Fruit fly (Drosophila melanogaster) whole organism, embryonic: ENCODE data around the gene bsk.

Source experiments
- Asciz ChIP-seq: fragments of 200-800 bp; sonication (Bioruptor generic); optimal IDR thresholded peaks from 2 replicates; lab custom pipeline; 2017; ENCODE audit warnings: missing biosample characterization, mild to moderate bottlenecking, missing genetic modification characterization, missing genetic modification reagents
- B-H1 ChIP-seq: fragments of 200-800 bp; sonication (Bioruptor generic); IDR thresholded peaks from 3 replicates; pipeline ENCODE4 v1.3.6; 2022; ENCODE audit warnings: missing biosample characterization, missing genetic modification characterization
- B-H2 ChIP-seq: fragments of 200-800 bp; sonication (Bioruptor generic); optimal IDR thresholded peaks from 2 replicates; lab custom pipeline; 2018; ENCODE audit warnings: missing biosample characterization, mild to moderate bottlenecking, missing genetic modification characterization
- CG1024 ChIP-seq: fragments of 200-800 bp; sonication (Bioruptor generic); IDR thresholded peaks from 2 replicates; pipeline ENCODE4 v1.3.6; 2022; ENCODE audit warnings: missing biosample characterization, missing genetic modification characterization
- CG11085 ChIP-seq: fragments of 200-800 bp; sonication (Bioruptor generic); IDR thresholded peaks from 2 replicates; pipeline ENCODE4 v1.3.6; 2022; ENCODE audit warnings: missing biosample characterization, missing genetic modification characterization
- CG14860 ChIP-seq: fragments of 200-800 bp; sonication (Bioruptor generic); IDR thresholded peaks from 3 replicates; pipeline ENCODE4 v1.3.6; 2022; ENCODE audit warnings: missing biosample characterization, missing genetic modification characterization; ENCODE audit not compliant: partially characterized antibody
- CG15073 ChIP-seq: fragments of 200-800 bp; sonication (Bioruptor generic); optimal IDR thresholded peaks from 2 replicates; lab custom pipeline; 2016; ENCODE audit warnings: missing biosample characterization, missing genetic modification characterization
- CG15479 ChIP-seq: fragments of 200-800 bp; sonication (Bioruptor generic); optimal IDR thresholded peaks from 3 replicates; lab custom pipeline; 2019; ENCODE audit warnings: missing biosample characterization, mild to moderate bottlenecking, missing genetic modification characterization, moderate library complexity
- CG18764 ChIP-seq: fragments of 200-800 bp; sonication (Bioruptor generic); optimal IDR thresholded peaks from 3 replicates; lab custom pipeline; 2016; ENCODE audit warnings: missing biosample characterization, missing genetic modification characterization
- CG2116 ChIP-seq: fragments of 200-800 bp; sonication (Bioruptor generic); optimal IDR thresholded peaks from 3 replicates; lab custom pipeline; 2018; ENCODE audit warnings: missing biosample characterization, mild to moderate bottlenecking, missing genetic modification characterization
- CG34422 ChIP-seq: fragments of 200-800 bp; sonication (Bioruptor generic); IDR thresholded peaks from 3 replicates; pipeline ENCODE4 v1.3.6; 2022; ENCODE audit warnings: missing biosample characterization, missing genetic modification characterization
- CG4404 ChIP-seq: fragments of 200-800 bp; sonication (Bioruptor generic); IDR thresholded peaks from 2 replicates; pipeline ENCODE4 v1.3.6; 2022; ENCODE audit warnings: missing biosample characterization, missing genetic modification characterization
- CG4424 ChIP-seq: fragments of 200-800 bp; sonication (Bioruptor generic); optimal IDR thresholded peaks from 3 replicates; lab custom pipeline; 2016; ENCODE audit warnings: missing biosample characterization, missing genetic modification characterization
- CG4820 ChIP-seq: fragments of 200-800 bp; sonication (Bioruptor generic); optimal IDR thresholded peaks from 3 replicates; lab custom pipeline; 2016; ENCODE audit warnings: missing biosample characterization, missing genetic modification characterization
- CG5180 ChIP-seq: fragments of 200-800 bp; sonication (Bioruptor generic); optimal IDR thresholded peaks from 3 replicates; lab custom pipeline; 2017; ENCODE audit warnings: missing biosample characterization, missing genetic modification characterization, mild to moderate bottlenecking, moderate library complexity, missing genetic modification reagents
- CG6765 ChIP-seq: fragments of 200-800 bp; sonication (Bioruptor generic); optimal IDR thresholded peaks from 3 replicates; lab custom pipeline; 2017; ENCODE audit warnings: missing biosample characterization, mild to moderate bottlenecking, missing genetic modification characterization
- D19B ChIP-seq: fragments of 200-800 bp; sonication (Bioruptor generic); optimal IDR thresholded peaks from 2 replicates; lab custom pipeline; 2017; ENCODE audit warnings: missing biosample characterization, mild to moderate bottlenecking, missing genetic modification characterization
- Dip3 ChIP-seq: fragments of 200-800 bp; sonication (Bioruptor generic); optimal IDR thresholded peaks from 3 replicates; lab custom pipeline; 2016; ENCODE audit warnings: missing biosample characterization, missing genetic modification characterization
- Drgx ChIP-seq: fragments of 200-800 bp; sonication (Bioruptor generic); IDR thresholded peaks from 2 replicates; pipeline ENCODE4 v1.3.6; 2022; ENCODE audit warnings: missing biosample characterization, missing genetic modification characterization
- Ets65A ChIP-seq: fragments of 200-800 bp; sonication (Bioruptor generic); peaks from one replicate; lab custom pipeline; 2016; ENCODE audit warnings: missing biosample characterization, missing genetic modification characterization
- Ets97D ChIP-seq: fragments of 200-800 bp; sonication (Bioruptor generic); optimal IDR thresholded peaks from 3 replicates; lab custom pipeline; 2016; ENCODE audit warnings: missing biosample characterization, missing genetic modification characterization
- Gsc ChIP-seq: fragments of 200-800 bp; sonication (Bioruptor generic); IDR thresholded peaks from 2 replicates; pipeline ENCODE4 v1.3.6; 2022; ENCODE audit warnings: missing biosample characterization, missing genetic modification characterization
- H15 ChIP-seq: fragments of 200-800 bp; sonication (Bioruptor generic); IDR thresholded peaks from 3 replicates; pipeline ENCODE4 v1.3.6; 2022; ENCODE audit warnings: missing biosample characterization, missing genetic modification characterization
- H2.0 ChIP-seq: fragments of 200-800 bp; sonication (Bioruptor generic); IDR thresholded peaks from 2 replicates; pipeline ENCODE4 v1.3.6; 2022; ENCODE audit warnings: missing biosample characterization, missing genetic modification characterization
- HHEX ChIP-seq: fragments of 200-800 bp; sonication (Bioruptor generic); optimal IDR thresholded peaks from 3 replicates; lab custom pipeline; 2017; ENCODE audit warnings: missing biosample characterization, mild to moderate bottlenecking, missing genetic modification characterization, missing genetic modification reagents
- Max ChIP-seq: fragments of 200-800 bp; sonication (Bioruptor generic); optimal IDR thresholded peaks from 2 replicates; lab custom pipeline; 2016; ENCODE audit warnings: missing biosample characterization, mild to moderate bottlenecking, missing genetic modification characterization
- PHDP ChIP-seq: fragments of 200-800 bp; sonication (Bioruptor generic); optimal IDR thresholded peaks from 3 replicates; lab custom pipeline; 2018; ENCODE audit warnings: missing biosample characterization, mild to moderate bottlenecking, missing genetic modification characterization, moderate library complexity
- Ptx1 ChIP-seq: fragments of 200-800 bp; sonication (Bioruptor generic); IDR thresholded peaks from 2 replicates; pipeline ENCODE4 v1.3.6; 2022; ENCODE audit warnings: missing biosample characterization, missing genetic modification characterization
- Sin3A ChIP-seq: fragments of >200 bp; optimal IDR thresholded peaks from 2 replicates; lab custom pipeline; 2018
- Taf1 ChIP-seq: fragments of 200-800 bp; sonication (Bioruptor generic); IDR thresholded peaks from 2 replicates; pipeline ENCODE4 v1.3.6; 2022; ENCODE audit warnings: missing biosample characterization, missing genetic modification characterization
- al ChIP-seq: fragments of 200-800 bp; sonication (Bioruptor generic); IDR thresholded peaks from 2 replicates; pipeline ENCODE4 v1.3.6; 2022; ENCODE audit warnings: missing biosample characterization, missing genetic modification characterization
- aop ChIP-seq: fragments of 200-800 bp; sonication (Bioruptor generic); IDR thresholded peaks from 2 replicates; pipeline ENCODE4 v1.3.6; 2022; ENCODE audit warnings: missing biosample characterization, missing genetic modification characterization
- ap ChIP-seq: fragments of 200-800 bp; sonication (Bioruptor generic); IDR thresholded peaks from 2 replicates; pipeline ENCODE4 v1.3.6; 2022; ENCODE audit warnings: missing biosample characterization, missing genetic modification characterization
- br ChIP-seq: fragments of >200 bp; optimal IDR thresholded peaks from 2 replicates; lab custom pipeline; 2017
- chn ChIP-seq: fragments of 200-800 bp; sonication (Bioruptor generic); optimal IDR thresholded peaks from 2 replicates; lab custom pipeline; 2016; ENCODE audit warnings: missing biosample characterization, missing genetic modification characterization
- dan ChIP-seq: fragments of 200-800 bp; sonication (Bioruptor generic); IDR thresholded peaks from 2 replicates; pipeline ENCODE4 v1.3.6; 2022; ENCODE audit warnings: missing biosample characterization, missing genetic modification characterization
- dmrt11E ChIP-seq: fragments of 200-800 bp; sonication (Bioruptor generic); optimal IDR thresholded peaks from 3 replicates; lab custom pipeline; 2018; ENCODE audit warnings: missing biosample characterization, mild to moderate bottlenecking, missing genetic modification characterization, moderate library complexity
- exex ChIP-seq: fragments of 200-800 bp; sonication (Bioruptor generic); optimal IDR thresholded peaks from 4 replicates; lab custom pipeline; 2018; ENCODE audit warnings: missing biosample characterization, mild to moderate bottlenecking, missing genetic modification characterization, moderate library complexity
- fru ChIP-seq: fragments of >200 bp; optimal IDR thresholded peaks from 2 replicates; lab custom pipeline; 2017
- gcm ChIP-seq: fragments of 200-800 bp; sonication (Bioruptor generic); optimal IDR thresholded peaks from 2 replicates; lab custom pipeline; 2019; ENCODE audit warnings: missing biosample characterization, mild to moderate bottlenecking, missing genetic modification characterization, moderate library complexity
- gcm2 ChIP-seq: fragments of 200-800 bp; sonication (Bioruptor generic); optimal IDR thresholded peaks from 2 replicates; lab custom pipeline; 2016; ENCODE audit warnings: missing biosample characterization, missing genetic modification characterization
- gem ChIP-seq: fragments of 200-800 bp; sonication (Bioruptor generic); optimal IDR thresholded peaks from 2 replicates; lab custom pipeline; 2019; ENCODE audit warnings: missing biosample characterization, mild to moderate bottlenecking, missing genetic modification characterization, moderate library complexity
- hbn ChIP-seq: fragments of 200-800 bp; sonication (Bioruptor generic); IDR thresholded peaks from 2 replicates; pipeline ENCODE4 v1.3.6; 2022; ENCODE audit warnings: missing biosample characterization, missing genetic modification characterization; ENCODE audit not compliant: partially characterized antibody
- kah ChIP-seq: fragments of 200-800 bp; sonication (Bioruptor generic); optimal IDR thresholded peaks from 2 replicates; lab custom pipeline; 2018; ENCODE audit warnings: missing biosample characterization, mild to moderate bottlenecking, missing genetic modification characterization
- lab ChIP-seq: fragments of 200-800 bp; sonication (Bioruptor generic); optimal IDR thresholded peaks from 3 replicates; lab custom pipeline; 2017; ENCODE audit warnings: missing biosample characterization, missing genetic modification characterization, mild to moderate bottlenecking, moderate library complexity, missing genetic modification reagents
- pum ChIP-seq: fragments of 200-800 bp; sonication (Bioruptor generic); optimal IDR thresholded peaks from 2 replicates; lab custom pipeline; 2016; ENCODE audit warnings: missing biosample characterization, missing genetic modification characterization
- row ChIP-seq: fragments of 200-800 bp; sonication (Bioruptor generic); IDR thresholded peaks from 3 replicates; pipeline ENCODE4 v1.3.6; 2022; ENCODE audit warnings: missing biosample characterization, missing genetic modification characterization
- sim ChIP-seq: fragments of 200-800 bp; sonication (Bioruptor generic); IDR thresholded peaks from 2 replicates; pipeline ENCODE4 v1.3.6; 2022; ENCODE audit warnings: missing biosample characterization, missing genetic modification characterization
- vfl ChIP-seq: fragments of 200-800 bp; sonication (Bioruptor generic); optimal IDR thresholded peaks from 2 replicates; lab custom pipeline; 2016; ENCODE audit warnings: missing biosample characterization, missing genetic modification characterization
- wek ChIP-seq: fragments of 200-800 bp; sonication (Bioruptor generic); optimal IDR thresholded peaks from 3 replicates; lab custom pipeline; 2018; ENCODE audit warnings: missing biosample characterization, mild to moderate bottlenecking, missing genetic modification characterization, moderate library complexity
- yki ChIP-seq: fragments of >200 bp; optimal IDR thresholded peaks from 3 replicates; lab custom pipeline; 2018
- z ChIP-seq: fragments of 200-800 bp; sonication (Bioruptor generic); IDR thresholded peaks from 3 replicates; pipeline ENCODE4 v1.3.6; 2022; ENCODE audit warnings: missing biosample characterization, missing genetic modification characterization

bsk gene

DNA sequence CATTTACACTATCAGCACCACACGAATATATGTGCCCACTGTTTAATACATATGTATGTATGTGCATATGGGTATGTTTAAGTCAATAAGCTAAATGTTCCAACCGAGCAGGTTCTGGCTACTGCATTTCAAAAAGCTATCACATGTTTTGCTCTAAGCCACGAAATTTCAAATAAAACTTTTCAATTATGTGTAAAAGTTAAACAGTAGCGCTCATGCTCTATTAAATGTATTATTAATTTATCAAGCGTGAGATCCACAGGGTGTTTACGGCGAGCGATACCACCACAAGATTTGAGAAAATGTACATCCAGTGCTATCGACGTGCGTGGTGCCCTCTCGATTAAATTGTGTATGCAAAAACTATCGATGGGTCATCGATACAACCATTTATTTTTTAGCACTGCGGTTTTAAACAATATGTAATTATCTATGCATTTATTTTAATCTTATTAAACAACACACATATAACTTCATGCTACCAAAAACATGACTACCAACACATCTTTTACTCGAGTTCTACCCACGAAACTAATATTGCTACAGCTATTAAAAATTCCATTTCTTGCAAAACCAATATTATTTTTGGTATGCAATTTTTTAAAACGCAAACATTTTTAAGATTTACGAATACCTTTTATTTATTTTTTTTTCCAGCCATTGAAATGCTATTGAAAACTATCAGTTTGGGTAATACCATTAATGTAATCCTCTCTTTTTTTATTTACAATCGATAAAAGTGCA lies 10.6 kb upstream of the bsk start, which contains the start of gene Pten (continued):
- TF ChIP-seq pum (peak; percentile 60), CG15479 (GFP tag; lab: Kevin White, UChicago) (no peak), wek (peak; percentile 68), D19B (GFP tag; lab: Kevin White, UChicago) (peak; percentile 50), CG4820 (GFP tag; lab: Kevin White, UChicago) (peak; percentile 76), CG2116 (GFP tag; lab: Kevin White, UChicago) (peak; percentile 77), Ets65A (GFP tag; lab: Kevin White, UChicago) (peak; percentile 95), z (GFP tag; lab: Robert Waterston, UW) (no peak), Gsc (GFP tag; lab: Robert Waterston, UW) (no peak), gcm (GFP tag; lab: Kevin White, UChicago) (no peak), row (GFP tag; lab: Robert Waterston, UW) (peak; percentile 87), dan (GFP tag; lab: Robert Waterston, UW) (no peak), CG18764 (GFP tag; lab: Kevin White, UChicago) (peak; percentile 100), CG4404 (GFP tag; lab: Robert Waterston, UW) (no peak), fru (lab: Kevin White, UChicago) (no peak), CG6765 (GFP tag; lab: Kevin White, UChicago) (peak; percentile 37), CG11085 (no peak), gem (peak; percentile 80), Max (GFP tag; lab: Kevin White, UChicago) (peak; percentile 79), Taf1 (GFP tag; lab: Robert Waterston, UW) (0 out of 2 replicates have a peak, but pooled peaks have one; percentile 18), B-H1 (GFP tag; lab: Robert Waterston, UW) (peak; percentile 58; the same call in 2 of the 3 replicates), CG1024 (GFP tag; lab: Robert Waterston, UW) (peak; percentile 90), br (no peak), ap (no peak; the same call in 1 of the 2 replicates), H15 (GFP tag; lab: Robert Waterston, UW) (no peak), sim (no peak), chn (GFP tag; lab: Kevin White, UChicago) (peak; percentile 73), CG4424 (GFP tag; lab: Kevin White, UChicago) (peak; percentile 82), Ptx1 (GFP tag; lab: Robert Waterston, UW) (no peak), Dip3 (GFP tag; lab: Kevin White, UChicago) (peak; percentile 58), PHDP (tag; lab: Kevin White, UChicago) (peak; percentile 49), hbn (peak; percentile 62), yki (lab: Kevin White, UChicago) (no peak), Sin3A (lab: Kevin White, UChicago) (no peak), dmrt11E (peak; percentile 68), CG15073 (GFP tag; lab: Kevin White, UChicago) (no peak), al (GFP tag; lab: Robert Waterston, UW) (no peak; the same call in 1 of the 2 replicates), Ets97D (peak; percentile 69), B-H2 (GFP tag; lab: Kevin White, UChicago) (peak; percentile 30), kah (peak; percentile 83), exex (tag; lab: Kevin White, UChicago) (no peak), HHEX (GFP tag; lab: Kevin White, UChicago) (no peak), vfl (no peak), Drgx (GFP tag; lab: Robert Waterston, UW) (no peak), gcm2 (GFP tag; lab: Kevin White, UChicago) (no peak), CG34422 (GFP tag; lab: Robert Waterston, UW) (0 out of 3 replicates have a peak, but pooled peaks have one; percentile 19), lab (GFP tag; lab: Kevin White, UChicago) (no peak), CG5180 (no peak), aop (no peak), Asciz (GFP tag; lab: Kevin White, UChicago) (no peak), H2.0 (GFP tag; lab: Robert Waterston, UW) (no peak; the same call in 1 of the 2 replicates), CG14860 (GFP tag; lab: Robert Waterston, UW) (peak; percentile 87)
